Fruit fly (Drosophila melanogaster): ENCODE results near the gene CG45066.

Gene CG45066

dm6 chr3L:3098778-3099429 is 12.1 kb downstream of the CG45066 start:
- no peak for TF ChIP-seq fru (GFP tag; optimal IDR thresholded peaks at IDR 0.05)

dm6 chr3L:3097598-3097880 is 13.5 kb downstream of the CG45066 start:
- TF ChIP-seq Hr78 (GFP tag; optimal IDR thresholded peaks at IDR 0.05) (no peak), Sp1 (GFP tag; optimal IDR thresholded peaks at IDR 0.05) (no peak)

- TF ChIP-seq Dif (GFP tag; optimal IDR thresholded peaks at IDR 0.05; ENCODE audit: partially characterized antibody) = peak; percentile 22
- no peak for TF ChIP-seq dmrt93B (GFP tag; optimal IDR thresholded peaks at IDR 0.05)
- no peak for TF ChIP-seq Hr78 (GFP tag; optimal IDR thresholded peaks at IDR 0.05)
- TF ChIP-seq dsf (GFP tag; optimal IDR thresholded peaks at IDR 0.05; ENCODE audit: borderline replicate concordance) = no peak
- TF ChIP-seq CrebA (GFP tag; optimal IDR thresholded peaks at IDR 0.05; ENCODE audit: borderline replicate concordance) = peak; percentile 1
These were observed 14.1 kb downstream of the CG45066 start for dm6 chr3L:3096726-3097597.

dm6 chr3L:3096073-3096725 is 14.8 kb downstream of the CG45066 start:
- no peak for TF ChIP-seq CrebA (GFP tag; optimal IDR thresholded peaks at IDR 0.05; ENCODE audit: borderline replicate concordance)
- TF ChIP-seq Hnf4 (GFP tag; optimal IDR thresholded peaks at IDR 0.05) = no peak
- TF ChIP-seq sage (GFP tag; optimal IDR thresholded peaks at IDR 0.05) = peak; percentile 21
- no peak for TF ChIP-seq Vsx2 (GFP tag; optimal IDR thresholded peaks at IDR 0.05; ENCODE audit: partially characterized antibody)
- TF ChIP-seq foxo (GFP tag; optimal IDR thresholded peaks at IDR 0.05) = peak in 1 of 2 experiments; percentile 59
- TF ChIP-seq Dif (GFP tag; optimal IDR thresholded peaks at IDR 0.05; ENCODE audit: partially characterized antibody) = no peak
- peak; percentile 19 for TF ChIP-seq ey (GFP tag; optimal IDR thresholded peaks at IDR 0.05)
- peak; percentile 20 for TF ChIP-seq h (GFP tag; optimal IDR thresholded peaks at IDR 0.05)
- TF ChIP-seq OdsH (GFP tag; optimal IDR thresholded peaks at IDR 0.05) = peak; percentile 25
- no peak for TF ChIP-seq jim (GFP tag; optimal IDR thresholded peaks at IDR 0.05)
- no peak for TF ChIP-seq Mio (GFP tag; optimal IDR thresholded peaks at IDR 0.05)
- peak; percentile 19 for TF ChIP-seq brk (GFP tag; optimal IDR thresholded peaks at IDR 0.05)
- peak; percentile 14 for TF ChIP-seq br (GFP tag; optimal IDR thresholded peaks at IDR 0.05)
- no peak for TF ChIP-seq CG32264 (GFP tag; optimal IDR thresholded peaks at IDR 0.05)
- no peak for TF ChIP-seq dsf (GFP tag; optimal IDR thresholded peaks at IDR 0.05; ENCODE audit: borderline replicate concordance)
- TF ChIP-seq rgr (GFP tag; optimal IDR thresholded peaks at IDR 0.05) = peak; percentile 46
- peak; percentile 55 for TF ChIP-seq fru (GFP tag; optimal IDR thresholded peaks at IDR 0.05)
- no peak for TF ChIP-seq psq (GFP tag; optimal IDR thresholded peaks at IDR 0.05)
- TF ChIP-seq Hr78 (GFP tag; optimal IDR thresholded peaks at IDR 0.05) = no peak
- no peak for TF ChIP-seq Jra (GFP tag; optimal IDR thresholded peaks at IDR 0.05)
- TF ChIP-seq Dfd (GFP tag; optimal IDR thresholded peaks at IDR 0.05) = no peak
- TF ChIP-seq Sp1 (GFP tag; optimal IDR thresholded peaks at IDR 0.05) = peak; percentile 49
- peak; percentile 54 for TF ChIP-seq HLH106 (tag; optimal IDR thresholded peaks at IDR 0.05)
- no peak for TF ChIP-seq woc (GFP tag; optimal IDR thresholded peaks at IDR 0.05)

dm6 chr3L:3095590-3095989 is 15.4 kb downstream of the CG45066 start:
- TF ChIP-seq jim (GFP tag; optimal IDR thresholded peaks at IDR 0.05) (no peak), br (GFP tag; optimal IDR thresholded peaks at IDR 0.05) (peak; percentile 51), Dif (GFP tag; optimal IDR thresholded peaks at IDR 0.05; ENCODE audit: partially characterized antibody) (peak; percentile 24), Vsx2 (GFP tag; optimal IDR thresholded peaks at IDR 0.05; ENCODE audit: partially characterized antibody) (peak; percentile 28), Hnf4 (GFP tag; optimal IDR thresholded peaks at IDR 0.05) (peak; percentile 13)
